Fruit fly (Drosophila melanogaster): ENCODE data around the gene foxo.

- TF ChIP-seq CG8301 (tag; optimal IDR thresholded peaks at IDR 0.05) (no peak), Snoo (tag; optimal IDR thresholded peaks at IDR 0.05) (no peak)
Observed at dm6 chr3R:14057132-14057855, 549 bp downstream of the foxo start.

Data from whole organism, pupa.